Fruit fly (Drosophila melanogaster): Measurements from ENCODE around the gene pzg.

DNA sequence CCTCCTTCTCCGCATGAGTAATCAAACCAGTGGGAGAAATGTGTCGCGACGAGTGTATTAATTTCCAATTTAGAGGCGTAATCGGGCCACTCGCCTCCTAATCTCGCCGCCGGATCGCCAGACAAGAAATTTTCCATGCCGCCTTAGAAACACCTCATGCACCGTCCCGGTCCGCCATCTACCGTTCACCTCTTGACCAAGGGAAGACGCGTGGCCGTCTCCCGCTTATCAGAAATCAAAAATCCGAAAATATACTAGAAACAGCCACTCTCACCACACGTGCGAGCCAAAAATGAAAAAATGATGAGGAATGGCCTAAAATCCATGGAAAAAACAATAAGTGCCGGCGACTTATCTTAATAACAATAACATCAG is 10.0 kb upstream of the pzg start:
- TF ChIP-seq CG10267 (tag; optimal IDR thresholded peaks at IDR 0.05) (no peak), CG17186 (GFP tag; optimal IDR thresholded peaks at IDR 0.05) (no peak), Ravus (GFP tag; IDR thresholded peaks at IDR 0.05) (no peak), sens-2 (GFP tag; IDR thresholded peaks at IDR 0.05) (no peak), pan (optimal IDR thresholded peaks at IDR 0.05) (no peak), pan (GFP tag; optimal IDR thresholded peaks at IDR 0.05 in 1 of 2, IDR thresholded peaks at IDR 0.05 in 1 of 2) (peak in 1 of 2 experiments; percentile 19), CG11560 (tag; IDR thresholded peaks at IDR 0.05) (no peak), CG8359 (GFP tag; optimal IDR thresholded peaks at IDR 0.05; ENCODE audit: borderline replicate concordance) (no peak), CG15011 (GFP tag; optimal IDR thresholded peaks at IDR 0.05) (no peak), CG12104 (GFP tag; optimal IDR thresholded peaks at IDR 0.05) (no peak), Hand (GFP tag; optimal IDR thresholded peaks at IDR 0.05) (no peak)

Data from whole organism, embryonic.